Fruit fly (Drosophila melanogaster) whole organism, adult: ENCODE results near the gene CG5376.

ENCODE experiments used
- CG14711 ChIP-seq: fragments of 200-800 bp; sonication (Bioruptor generic); optimal IDR thresholded peaks from 2 replicates; lab custom pipeline; 2018; ENCODE audit warnings: missing biosample characterization, mild to moderate bottlenecking, missing genetic modification characterization, moderate library complexity
- CG1620 ChIP-seq: fragments of 200-800 bp; sonication (Bioruptor generic); optimal IDR thresholded peaks from 2 replicates; lab custom pipeline; 2016; ENCODE audit warnings: missing biosample characterization, missing genetic modification characterization
- CG33017 ChIP-seq: fragments of 200-800 bp; sonication (Bioruptor generic); optimal IDR thresholded peaks from 2 replicates; lab custom pipeline; 2018; ENCODE audit warnings: missing biosample characterization, mild to moderate bottlenecking, missing genetic modification characterization, moderate library complexity
- CG5204 ChIP-seq: fragments of 200-800 bp; sonication (Bioruptor generic); optimal IDR thresholded peaks from 2 replicates; lab custom pipeline; 2016; ENCODE audit warnings: missing biosample characterization, missing genetic modification characterization
- CG7045 ChIP-seq: fragments of 200-800 bp; sonication (Bioruptor generic); optimal IDR thresholded peaks from 2 replicates; lab custom pipeline; 2017; ENCODE audit warnings: missing biosample characterization, mild to moderate bottlenecking, missing genetic modification characterization
- Mnt ChIP-seq: fragments of 200-800 bp; sonication (Bioruptor generic); optimal IDR thresholded peaks from 2 replicates; lab custom pipeline; 2016; ENCODE audit warnings: missing biosample characterization, mild to moderate bottlenecking, missing genetic modification characterization
- bab1 ChIP-seq: fragments of 200-800 bp; sonication (Bioruptor generic); optimal IDR thresholded peaks from 3 replicates; lab custom pipeline; 2019; ENCODE audit warnings: missing biosample characterization, mild to moderate bottlenecking, missing genetic modification characterization, moderate library complexity
- kay ChIP-seq: fragments of 200-800 bp; sonication (Bioruptor generic); peaks from one replicate; lab custom pipeline; 2016; ENCODE audit warnings: missing biosample characterization, missing genetic modification characterization, borderline replicate concordance
- toe ChIP-seq: fragments of 200-800 bp; sonication (Bioruptor generic); optimal IDR thresholded peaks from 2 replicates; lab custom pipeline; 2016; ENCODE audit warnings: missing biosample characterization, missing genetic modification characterization

DNA sequence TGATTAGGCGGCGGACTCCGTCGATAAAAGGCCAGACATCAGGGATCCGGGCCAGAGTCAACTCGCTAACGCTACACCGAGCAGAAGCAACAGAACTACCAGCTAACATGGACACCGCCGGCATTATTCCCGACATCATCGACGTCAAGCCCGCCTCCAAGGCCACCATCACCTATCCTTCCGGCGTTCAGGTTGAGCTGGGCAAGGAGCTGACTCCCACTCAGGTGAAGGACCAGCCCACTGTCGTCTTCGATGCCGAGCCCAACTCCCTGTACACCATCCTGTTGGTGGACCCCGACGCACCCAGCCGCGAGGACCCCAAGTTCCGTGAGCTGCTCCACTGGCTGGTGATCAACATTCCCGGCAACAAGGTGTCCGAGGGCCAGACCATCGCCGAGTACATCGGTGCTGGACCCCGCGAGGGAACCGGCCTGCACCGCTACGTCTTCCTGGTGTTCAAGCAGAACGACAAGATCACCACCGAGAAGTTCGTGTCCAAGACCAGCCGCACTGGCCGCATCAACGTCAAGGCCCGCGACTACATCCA lies 22.7 kb downstream of the CG5376 start, which contains the start of gene Pebp1:
- TF ChIP-seq Mnt (no peak), toe (GFP tag; lab: Kevin White, UChicago) (no peak), CG7045 (GFP tag; lab: Kevin White, UChicago) (no peak), bab1 (GFP tag; lab: Kevin White, UChicago) (no peak), CG33017 (tag; lab: Kevin White, UChicago) (no peak), CG5204 (GFP tag; lab: Kevin White, UChicago) (no peak), CG14711 (tag; lab: Kevin White, UChicago) (no peak), kay (GFP tag; lab: Kevin White, UChicago) (no peak), CG1620 (GFP tag; lab: Kevin White, UChicago) (no peak)
